Fruit fly (Drosophila melanogaster) whole organism, wandering third instar larva: ENCODE data around the gene CG9040.

Experiments used
- Abd-B ChIP-seq: fragments of >200 bp; optimal IDR thresholded peaks from 2 replicates; lab custom pipeline; 2017; ENCODE audit warnings: missing biosample characterization, missing genetic modification characterization
- CG9705 ChIP-seq: fragments of 200-800 bp; sonication (Bioruptor generic); optimal IDR thresholded peaks from 2 replicates; lab custom pipeline; 2018; ENCODE audit warnings: missing biosample characterization, mild to moderate bottlenecking, missing genetic modification characterization
- CrebA ChIP-seq: fragments of 200-800 bp; sonication (Bioruptor generic); optimal IDR thresholded peaks from 2 replicates; lab custom pipeline; 2016; ENCODE audit warnings: missing biosample characterization, mild to moderate bottlenecking, missing genetic modification characterization, borderline replicate concordance
- Dfd ChIP-seq: fragments of >200 bp; optimal IDR thresholded peaks from 2 replicates; lab custom pipeline; 2017; ENCODE audit warnings: missing biosample characterization, missing genetic modification characterization
- Dif ChIP-seq: fragments of 200-275, 200-300 bp; sonication (Bioruptor generic); optimal IDR thresholded peaks from 2 replicates; lab custom pipeline; 2018; ENCODE audit warnings: missing biosample characterization, missing genetic modification characterization; ENCODE audit not compliant: partially characterized antibody
- GATAd ChIP-seq: sonication (Bioruptor generic); optimal IDR thresholded peaks from 2 replicates; lab custom pipeline; 2016; ENCODE audit warnings: missing biosample characterization, missing genetic modification characterization
- Hnf4 ChIP-seq: fragments of 200-800 bp; sonication (Bioruptor generic); optimal IDR thresholded peaks from 2 replicates; lab custom pipeline; 2016; ENCODE audit warnings: missing biosample characterization, mild to moderate bottlenecking, missing genetic modification characterization
- Hr83 ChIP-seq: fragments of 200-300 bp; sonication (Bioruptor generic); optimal IDR thresholded peaks from 2 replicates; lab custom pipeline; 2016; ENCODE audit warnings: missing biosample characterization, mild to moderate bottlenecking, missing genetic modification characterization, moderate library complexity; ENCODE audit not compliant: poor library complexity, severe bottlenecking
- Jra ChIP-seq: sonication (Bioruptor generic); optimal IDR thresholded peaks from 2 replicates; lab custom pipeline; 2016; ENCODE audit warnings: missing biosample characterization, missing genetic modification characterization
- Mio ChIP-seq: sonication (Bioruptor generic); optimal IDR thresholded peaks from 2 replicates; lab custom pipeline; 2016; ENCODE audit warnings: missing biosample characterization, missing genetic modification characterization
- Myc ChIP-seq: fragments of >200 bp; optimal IDR thresholded peaks from 2 replicates; lab custom pipeline; 2017
- N ChIP-seq: fragments of >200 bp; optimal IDR thresholded peaks from 2 replicates; lab custom pipeline; 2018; ENCODE audit warnings: missing biosample characterization, missing external identifiers, missing genetic modification characterization
- OdsH ChIP-seq: fragments of 200-800 bp; sonication (Bioruptor generic); optimal IDR thresholded peaks from 2 replicates; lab custom pipeline; 2016; ENCODE audit warnings: missing biosample characterization, mild to moderate bottlenecking, missing genetic modification characterization
- Rel ChIP-seq, 2 experiments: fragments of 200-800 bp; sonication (Bioruptor generic) in 1 of 2; optimal IDR thresholded peaks; 2 replicates in 1 of 2; 3 replicates in 1 of 2; lab custom pipeline; 2016 to 2019; ENCODE audit warnings: mild to moderate bottlenecking in 2 of 2, missing biosample characterization in 2 of 2, missing genetic modification characterization in 2 of 2, moderate library complexity in 1 of 2
- Sp1 ChIP-seq: fragments of 200-800 bp; sonication (Bioruptor generic); optimal IDR thresholded peaks from 3 replicates; lab custom pipeline; 2019; ENCODE audit warnings: missing biosample characterization, mild to moderate bottlenecking, missing genetic modification characterization, moderate library complexity
- Vsx2 ChIP-seq: fragments of 200-300, 225-300 bp; sonication (Bioruptor generic); optimal IDR thresholded peaks from 2 replicates; lab custom pipeline; 2018; ENCODE audit warnings: missing biosample characterization, missing genetic modification characterization; ENCODE audit not compliant: partially characterized antibody
- br ChIP-seq: fragments of 200-800 bp; sonication (Bioruptor generic); optimal IDR thresholded peaks from 2 replicates; lab custom pipeline; 2016; ENCODE audit warnings: missing biosample characterization, missing genetic modification characterization
- brk ChIP-seq: fragments of 200-800 bp; sonication (Bioruptor generic); optimal IDR thresholded peaks from 2 replicates; lab custom pipeline; 2016; ENCODE audit warnings: missing biosample characterization, mild to moderate bottlenecking, missing genetic modification characterization
- dl ChIP-seq, 2 experiments: fragments of 175-275, 200-275 bp in 1 of 2; fragments of 200-275 bp in 1 of 2; sonication (Bioruptor generic); optimal IDR thresholded peaks; lab custom pipeline; 2018; ENCODE audit warnings: mild to moderate bottlenecking in 2 of 2, missing biosample characterization in 2 of 2, missing genetic modification characterization in 2 of 2, moderate library complexity in 2 of 2; ENCODE audit not compliant: partially characterized antibody in 2 of 2, insufficient read depth in 1 of 2
- dmrt93B ChIP-seq: fragments of 200-800 bp; sonication (Bioruptor generic); optimal IDR thresholded peaks from 2 replicates; lab custom pipeline; 2018; ENCODE audit warnings: missing biosample characterization, mild to moderate bottlenecking, missing genetic modification characterization
- dsf ChIP-seq: sonication (Bioruptor generic); optimal IDR thresholded peaks from 2 replicates; lab custom pipeline; 2016; ENCODE audit warnings: missing biosample characterization, missing genetic modification characterization, borderline replicate concordance
- ey ChIP-seq: fragments of 200-800 bp; sonication (Bioruptor generic); optimal IDR thresholded peaks from 2 replicates; lab custom pipeline; 2016; ENCODE audit warnings: missing biosample characterization, missing genetic modification characterization
- foxo ChIP-seq, 2 experiments: fragments of 200-800 bp; sonication (Bioruptor generic); optimal IDR thresholded peaks; 2 replicates in 1 of 2; 3 replicates in 1 of 2; lab custom pipeline; 2016 to 2017; ENCODE audit warnings: missing biosample characterization in 2 of 2, missing genetic modification characterization in 2 of 2
- fru ChIP-seq: fragments of 200-800 bp; sonication (Bioruptor generic); optimal IDR thresholded peaks from 3 replicates; lab custom pipeline; 2016; ENCODE audit warnings: missing biosample characterization, mild to moderate bottlenecking, missing genetic modification characterization
- h ChIP-seq: fragments of 200-800 bp; sonication (Bioruptor generic); optimal IDR thresholded peaks from 3 replicates; lab custom pipeline; 2016; ENCODE audit warnings: missing biosample characterization, mild to moderate bottlenecking, missing genetic modification characterization
- jim ChIP-seq: fragments of 175-275, 200-325 bp; sonication (Bioruptor generic); optimal IDR thresholded peaks from 2 replicates; lab custom pipeline; 2016; ENCODE audit warnings: missing biosample characterization, mild to moderate bottlenecking, missing genetic modification characterization
- lola ChIP-seq: fragments of >200 bp; optimal IDR thresholded peaks from 2 replicates; lab custom pipeline; 2017; ENCODE audit warnings: missing biosample characterization, missing genetic modification characterization
- pan ChIP-seq: fragments of >200 bp; optimal IDR thresholded peaks from 2 replicates; lab custom pipeline; 2017
- psq ChIP-seq: fragments of 200-800 bp; sonication (Bioruptor generic); optimal IDR thresholded peaks from 3 replicates; lab custom pipeline; 2017; ENCODE audit warnings: missing biosample characterization, mild to moderate bottlenecking, missing genetic modification characterization, moderate library complexity
- rgr ChIP-seq: fragments of 200-800 bp; sonication (Bioruptor generic); optimal IDR thresholded peaks from 3 replicates; lab custom pipeline; 2016; ENCODE audit warnings: missing biosample characterization, mild to moderate bottlenecking, missing genetic modification characterization
- sage ChIP-seq: fragments of 200-800 bp; sonication (Bioruptor generic); optimal IDR thresholded peaks from 2 replicates; lab custom pipeline; 2016; ENCODE audit warnings: missing biosample characterization, mild to moderate bottlenecking, missing genetic modification characterization
- sv ChIP-seq: fragments of 200-800 bp; sonication (Bioruptor generic); optimal IDR thresholded peaks from 3 replicates; lab custom pipeline; 2016; ENCODE audit warnings: missing biosample characterization, missing genetic modification characterization
- tai ChIP-seq: sonication (Bioruptor generic); optimal IDR thresholded peaks from 2 replicates; lab custom pipeline; 2016; ENCODE audit warnings: missing biosample characterization, missing genetic modification characterization
- usp ChIP-seq: fragments of >200 bp; optimal IDR thresholded peaks from 2 replicates; lab custom pipeline; 2017; ENCODE audit warnings: missing biosample characterization, missing genetic modification characterization
- woc ChIP-seq: sonication (Bioruptor generic); optimal IDR thresholded peaks from 2 replicates; lab custom pipeline; 2016; ENCODE audit warnings: missing biosample characterization, mild to moderate bottlenecking, missing genetic modification characterization

The CG9040 gene

dm6 chr3L:13952484-13953048, 35.1 kb upstream of the CG9040 start:
- TF ChIP-seq h (GFP tag; lab: Kevin White, UChicago) (peak; percentile 80), Hnf4 (GFP tag; lab: Kevin White, UChicago) (no peak), CrebA (peak; percentile 23), Rel (GFP tag; optimal IDR thresholded peaks at IDR 0.05; lab: Kevin White, UChicago) (no peak), Rel (tag; optimal IDR thresholded peaks at IDR 0.05; lab: Kevin White, UChicago) (peak; percentile 16)

dm6 chr3L:13956667-13957066, 31.0 kb upstream of the CG9040 start:
- TF ChIP-seq Hnf4 (GFP tag; lab: Kevin White, UChicago) (no peak), dl (GFP tag; optimal IDR thresholded peaks at IDR 0.05; lab: Kevin White, UChicago; ENCODE audit: insufficient read depth in 1 of 2, partially characterized antibody in 2 of 2) (no peak), Abd-B (GFP tag; lab: Kevin White, UChicago) (no peak), Jra (GFP tag; lab: Kevin White, UChicago) (no peak), N (no peak), foxo (GFP tag; optimal IDR thresholded peaks at IDR 0.05; lab: Kevin White, UChicago) (no peak), dmrt93B (no peak), psq (GFP tag; lab: Kevin White, UChicago) (no peak), Mio (GFP tag; lab: Kevin White, UChicago) (no peak), Vsx2 (no peak), jim (GFP tag; lab: Kevin White, UChicago) (no peak), ey (GFP tag; lab: Kevin White, UChicago) (no peak), br (GFP tag; lab: Kevin White, UChicago) (no peak), sv (GFP tag; lab: Kevin White, UChicago) (no peak), Dif (GFP tag; lab: Kevin White, UChicago) (no peak), sage (GFP tag; lab: Kevin White, UChicago) (no peak)

- TF ChIP-seq sv (GFP tag; lab: Kevin White, UChicago) (peak; percentile 39), OdsH (GFP tag; lab: Kevin White, UChicago) (peak; percentile 14), dsf (no peak), psq (GFP tag; lab: Kevin White, UChicago) (peak; percentile 6), h (GFP tag; lab: Kevin White, UChicago) (peak; percentile 5), Rel (GFP tag; optimal IDR thresholded peaks at IDR 0.05; lab: Kevin White, UChicago) (no peak), Rel (tag; optimal IDR thresholded peaks at IDR 0.05; lab: Kevin White, UChicago) (no peak), foxo (GFP tag; optimal IDR thresholded peaks at IDR 0.05; lab: Kevin White, UChicago) (peak in 1 of 2 experiments; percentile 34), rgr (peak; percentile 19)
- TF ChIP-seq, all 38 proteins: peak for 6
Measured at dm6 chr3L:13957212-13957668, 30.4 kb upstream of the CG9040 start.

- TF ChIP-seq Jra (GFP tag; lab: Kevin White, UChicago) (no peak), CG9705 (GFP tag; lab: Kevin White, UChicago) (no peak), rgr (no peak), usp (GFP tag; lab: Kevin White, UChicago) (no peak), jim (GFP tag; lab: Kevin White, UChicago) (no peak), Myc (no peak), Dfd (GFP tag; lab: Kevin White, UChicago) (no peak), br (GFP tag; lab: Kevin White, UChicago) (no peak), Vsx2 (no peak)
- TF ChIP-seq, all 38 proteins: peak for 0
Measured at dm6 chr3L:13957789-13958188, 29.9 kb upstream of the CG9040 start.

dm6 chr3L:13964635-13965501, 22.8 kb upstream of the CG9040 start, which contains the start of the genes Meics, Nxf3 and ssp2:
Gene Meics, minus strand, starts transcription at chr3L:13964702.
Gene Nxf3, plus strand, starts transcription at chr3L:13965203.
Gene ssp2, plus strand, starts transcription at chr3L:13965203.
- TF ChIP-seq dsf (no peak), Myc (peak; percentile 21), woc (GFP tag; lab: Kevin White, UChicago) (peak; percentile 35), N (no peak), Hr83 (GFP tag; lab: Kevin White, UChicago) (peak; percentile 91), fru (GFP tag; lab: Kevin White, UChicago) (no peak), brk (GFP tag; lab: Kevin White, UChicago) (no peak), ey (GFP tag; lab: Kevin White, UChicago) (peak; percentile 20), OdsH (GFP tag; lab: Kevin White, UChicago) (no peak), dmrt93B (peak; percentile 14), sage (GFP tag; lab: Kevin White, UChicago) (peak; percentile 7), psq (GFP tag; lab: Kevin White, UChicago) (no peak), Jra (GFP tag; lab: Kevin White, UChicago) (peak; percentile 48), Mio (GFP tag; lab: Kevin White, UChicago) (no peak), pan (lab: Kevin White, UChicago) (no peak), tai (GFP tag; lab: Kevin White, UChicago) (no peak), jim (GFP tag; lab: Kevin White, UChicago) (peak; percentile 69), Sp1 (GFP tag; lab: Kevin White, UChicago) (no peak), lola (GFP tag; lab: Kevin White, UChicago) (no peak), rgr (no peak), Dfd (GFP tag; lab: Kevin White, UChicago) (no peak), GATAd (GFP tag; lab: Kevin White, UChicago) (no peak), foxo (GFP tag; optimal IDR thresholded peaks at IDR 0.05; lab: Kevin White, UChicago) (no peak), dl (GFP tag; optimal IDR thresholded peaks at IDR 0.05; lab: Kevin White, UChicago; ENCODE audit: insufficient read depth in 1 of 2, partially characterized antibody in 2 of 2) (no peak), Vsx2 (no peak)
- TF ChIP-seq, all 38 proteins: peak for 8
